Fruit fly (Drosophila melanogaster) whole organism, adult: ENCODE results near the gene CG7742.

ENCODE experiments used
- CG12768 ChIP-seq: fragments of 200-800 bp; sonication (Bioruptor generic); optimal IDR thresholded peaks from 2 replicates; lab custom pipeline; 2017; ENCODE audit warnings: missing biosample characterization, missing genetic modification characterization, mild to moderate bottlenecking, moderate library complexity, missing genetic modification reagents
- CG33017 ChIP-seq: fragments of 200-800 bp; sonication (Bioruptor generic); optimal IDR thresholded peaks from 2 replicates; lab custom pipeline; 2018; ENCODE audit warnings: missing biosample characterization, mild to moderate bottlenecking, missing genetic modification characterization, moderate library complexity
- Mnt ChIP-seq: fragments of 200-800 bp; sonication (Bioruptor generic); optimal IDR thresholded peaks from 2 replicates; lab custom pipeline; 2016; ENCODE audit warnings: missing biosample characterization, mild to moderate bottlenecking, missing genetic modification characterization
- kay ChIP-seq: fragments of 200-800 bp; sonication (Bioruptor generic); peaks from one replicate; lab custom pipeline; 2016; ENCODE audit warnings: missing biosample characterization, missing genetic modification characterization, borderline replicate concordance
- tj ChIP-seq: fragments of 200-800 bp; sonication (Bioruptor generic); optimal IDR thresholded peaks from 3 replicates; lab custom pipeline; 2017; ENCODE audit warnings: missing biosample characterization, mild to moderate bottlenecking, missing genetic modification characterization, moderate library complexity

dm6 chr2L:5197200-5197599 is 17.7 kb downstream of the CG7742 start:
- TF ChIP-seq Mnt (GFP tag; lab: Kevin White, UChicago): no peak
- TF ChIP-seq kay (GFP tag; lab: Kevin White, UChicago): no peak
- TF ChIP-seq CG33017: no peak
- TF ChIP-seq CG12768 (GFP tag; lab: Kevin White, UChicago): no peak
- no peak for TF ChIP-seq tj (GFP tag; lab: Kevin White, UChicago)
